Fruit fly (Drosophila melanogaster) whole organism, embryonic: ENCODE results near the gene Hat1.

Source experiments
- Adf1 ChIP-seq: fragments of 200-800 bp; sonication (Bioruptor generic); IDR thresholded peaks from 2 replicates; pipeline ENCODE4 v1.3.6; 2022; ENCODE audit warnings: missing biosample characterization, missing genetic modification characterization
- Asciz ChIP-seq: fragments of 200-800 bp; sonication (Bioruptor generic); optimal IDR thresholded peaks from 2 replicates; lab custom pipeline; 2017; ENCODE audit warnings: missing biosample characterization, mild to moderate bottlenecking, missing genetic modification characterization, missing genetic modification reagents
- BEAF-32 ChIP-seq: fragments of 200-800 bp; sonication (Bioruptor generic); optimal IDR thresholded peaks from 3 replicates; lab custom pipeline; 2017; ENCODE audit warnings: missing biosample characterization, missing genetic modification characterization, mild to moderate bottlenecking, moderate library complexity, missing genetic modification reagents
- Bgb ChIP-seq: fragments of 200-800 bp; sonication (Bioruptor generic); IDR thresholded peaks from 2 replicates; pipeline ENCODE4 v1.3.6; 2022; ENCODE audit warnings: missing biosample characterization, missing genetic modification characterization; ENCODE audit not compliant: partially characterized antibody
- CG10147 ChIP-seq: fragments of 200-800 bp; sonication (Bioruptor generic); optimal IDR thresholded peaks from 2 replicates; lab custom pipeline; 2019; ENCODE audit warnings: missing biosample characterization, mild to moderate bottlenecking, missing genetic modification characterization, moderate library complexity
- CG10462 ChIP-seq: fragments of 200-800 bp; sonication (Bioruptor generic); optimal IDR thresholded peaks from 2 replicates; lab custom pipeline; 2016; ENCODE audit warnings: missing biosample characterization, missing genetic modification characterization
- CG13424 ChIP-seq: fragments of 200-800 bp; sonication (Bioruptor generic); optimal IDR thresholded peaks from 2 replicates; lab custom pipeline; 2019; ENCODE audit warnings: missing biosample characterization, mild to moderate bottlenecking, missing genetic modification characterization, moderate library complexity
- CG1603 ChIP-seq: fragments of 200-800 bp; sonication (Bioruptor generic); optimal IDR thresholded peaks from 2 replicates; lab custom pipeline; 2019; ENCODE audit warnings: missing biosample characterization, mild to moderate bottlenecking, missing genetic modification characterization, moderate library complexity
- CG18011 ChIP-seq: fragments of 200-800 bp; sonication (Bioruptor generic); optimal IDR thresholded peaks from 2 replicates; lab custom pipeline; 2017; ENCODE audit warnings: missing biosample characterization, missing genetic modification characterization, mild to moderate bottlenecking, moderate library complexity, missing genotype
- CG32532 ChIP-seq: fragments of 200-800 bp; sonication (Bioruptor generic); IDR thresholded peaks from 2 replicates; pipeline ENCODE4 v1.3.6; 2022; ENCODE audit warnings: missing biosample characterization, missing genetic modification characterization
- CG33557 ChIP-seq: fragments of 200-800 bp; sonication (Bioruptor generic); optimal IDR thresholded peaks from 2 replicates; lab custom pipeline; 2019; ENCODE audit warnings: missing biosample characterization, mild to moderate bottlenecking, missing genetic modification characterization, moderate library complexity
- CG34224 ChIP-seq: fragments of 200-800 bp; sonication (Bioruptor generic); IDR thresholded peaks from 3 replicates; pipeline ENCODE4 v1.3.6; 2022; ENCODE audit warnings: missing biosample characterization, missing genetic modification characterization; ENCODE audit not compliant: partially characterized antibody
- CG34422 ChIP-seq: fragments of 200-800 bp; sonication (Bioruptor generic); IDR thresholded peaks from 3 replicates; pipeline ENCODE4 v1.3.6; 2022; ENCODE audit warnings: missing biosample characterization, missing genetic modification characterization
- CG43689 ChIP-seq: fragments of 200-800 bp; sonication (Bioruptor generic); IDR thresholded peaks from 2 replicates; pipeline ENCODE4 v1.3.6; 2022; ENCODE audit warnings: missing biosample characterization, missing genetic modification characterization
- CG7963 ChIP-seq: fragments of 200-800 bp; sonication (Bioruptor generic); IDR thresholded peaks from 3 replicates; pipeline ENCODE4 v1.3.6; 2022; ENCODE audit warnings: missing biosample characterization, missing genetic modification characterization; ENCODE audit not compliant: partially characterized antibody
- CG9932 ChIP-seq: fragments of 200-800 bp; sonication (Bioruptor generic); IDR thresholded peaks from 2 replicates; pipeline ENCODE4 v1.3.6; 2022; ENCODE audit warnings: missing biosample characterization, missing genetic modification characterization
- Deaf1 ChIP-seq: fragments of 200-800 bp; optimal IDR thresholded peaks from 3 replicates; lab custom pipeline; 2019; ENCODE audit warnings: missing biosample characterization, mild to moderate bottlenecking, missing genetic modification characterization, moderate library complexity
- Dref ChIP-seq: fragments of 200-800 bp; sonication (Bioruptor generic); IDR thresholded peaks from 2 replicates; pipeline ENCODE4 v1.3.6; 2022; ENCODE audit warnings: missing biosample characterization, missing genetic modification characterization
- Drgx ChIP-seq: fragments of 200-800 bp; sonication (Bioruptor generic); IDR thresholded peaks from 2 replicates; pipeline ENCODE4 v1.3.6; 2022; ENCODE audit warnings: missing biosample characterization, missing genetic modification characterization
- E2f1 ChIP-seq: fragments of 200-800 bp; sonication (Bioruptor generic); IDR thresholded peaks from 2 replicates; pipeline ENCODE4 v1.3.6; 2022; ENCODE audit warnings: missing biosample characterization, missing genetic modification characterization
- E2f2 ChIP-seq: fragments of 200-800 bp; sonication (Bioruptor generic); IDR thresholded peaks from 2 replicates; pipeline ENCODE4 v1.3.6; 2022; ENCODE audit warnings: missing biosample characterization, missing genetic modification characterization
- Ets97D ChIP-seq: fragments of 200-800 bp; sonication (Bioruptor generic); optimal IDR thresholded peaks from 3 replicates; lab custom pipeline; 2016; ENCODE audit warnings: missing biosample characterization, missing genetic modification characterization
- Hey ChIP-seq: fragments of 200-800 bp; sonication (Bioruptor generic); optimal IDR thresholded peaks from 3 replicates; lab custom pipeline; 2018; ENCODE audit warnings: missing biosample characterization, mild to moderate bottlenecking, missing genetic modification characterization
- Jarid2 ChIP-seq: fragments of 200-800 bp; sonication (Bioruptor generic); optimal IDR thresholded peaks from 3 replicates; lab custom pipeline; 2017; ENCODE audit warnings: mild to moderate bottlenecking, missing biosample characterization, missing genetic modification reagents, missing genetic modification characterization
- Mrtf ChIP-seq: fragments of 200-800 bp; sonication (Bioruptor generic); IDR thresholded peaks from 3 replicates; pipeline ENCODE4 v1.3.6; 2022; ENCODE audit warnings: missing biosample characterization, missing genetic modification characterization
- Neu2 ChIP-seq: fragments of 200-800 bp; sonication (Bioruptor generic); optimal IDR thresholded peaks from 3 replicates; lab custom pipeline; 2016; ENCODE audit warnings: missing biosample characterization, missing genetic modification characterization, borderline replicate concordance
- Nf-YC ChIP-seq: fragments of 200-800 bp; optimal IDR thresholded peaks from 3 replicates; lab custom pipeline; 2019; ENCODE audit warnings: missing biosample characterization, mild to moderate bottlenecking, missing genetic modification characterization, moderate library complexity
- Pdp1 ChIP-seq, 2 experiments: fragments of 200-800 bp; sonication (Bioruptor generic); optimal IDR thresholded peaks; 3 replicates each; lab custom pipeline; 2016; ENCODE audit warnings: missing biosample characterization in 2 of 2, missing genetic modification characterization in 2 of 2, mild to moderate bottlenecking in 1 of 2, moderate library complexity in 1 of 2
- Sox102F ChIP-seq: fragments of 200-800 bp; sonication (Bioruptor generic); optimal IDR thresholded peaks from 2 replicates; lab custom pipeline; 2018; ENCODE audit warnings: missing biosample characterization, mild to moderate bottlenecking, missing genetic modification characterization, moderate library complexity
- Spps ChIP-seq: fragments of 200-800 bp; sonication (Bioruptor generic); optimal IDR thresholded peaks from 2 replicates; lab custom pipeline; 2018; ENCODE audit warnings: missing biosample characterization, mild to moderate bottlenecking, missing genetic modification characterization
- Sry-δ ChIP-seq: fragments of 200-800 bp; sonication (Bioruptor generic); optimal IDR thresholded peaks from 2 replicates; lab custom pipeline; 2016; ENCODE audit warnings: missing biosample characterization, missing genetic modification characterization
- Tbp ChIP-seq: fragments of >200 bp; optimal IDR thresholded peaks from 2 replicates; lab custom pipeline; 2018; ENCODE audit warnings: missing biosample characterization, missing genetic modification characterization
- YL-1 ChIP-seq: fragments of 200-800 bp; sonication (Bioruptor generic); optimal IDR thresholded peaks from 3 replicates; lab custom pipeline; 2017; ENCODE audit warnings: missing biosample characterization, mild to moderate bottlenecking, missing genetic modification characterization
- bigmax ChIP-seq: fragments of 200-800 bp; sonication (Bioruptor generic); optimal IDR thresholded peaks from 2 replicates; lab custom pipeline; 2018; ENCODE audit warnings: missing biosample characterization, mild to moderate bottlenecking, missing genetic modification characterization
- chinmo ChIP-seq: fragments of 200-800 bp; sonication (Bioruptor generic); IDR thresholded peaks from 4 replicates; pipeline ENCODE4 v1.3.6; 2022; ENCODE audit warnings: missing biosample characterization, missing genetic modification characterization; ENCODE audit not compliant: partially characterized antibody
- dpn ChIP-seq, 2 experiments: fragments of 200-800 bp; sonication (Bioruptor generic); optimal IDR thresholded peaks; 3 replicates each; lab custom pipeline; 2016; ENCODE audit warnings: missing biosample characterization in 2 of 2, missing genetic modification characterization in 2 of 2
- exex ChIP-seq: fragments of 200-800 bp; sonication (Bioruptor generic); optimal IDR thresholded peaks from 4 replicates; lab custom pipeline; 2018; ENCODE audit warnings: missing biosample characterization, mild to moderate bottlenecking, missing genetic modification characterization, moderate library complexity
- gce ChIP-seq: fragments of 200-800 bp; sonication (Bioruptor generic); IDR thresholded peaks from 3 replicates; pipeline ENCODE4 v1.3.6; 2022; ENCODE audit warnings: missing biosample characterization, missing genetic modification characterization
- kah ChIP-seq: fragments of 200-800 bp; sonication (Bioruptor generic); optimal IDR thresholded peaks from 2 replicates; lab custom pipeline; 2018; ENCODE audit warnings: missing biosample characterization, mild to moderate bottlenecking, missing genetic modification characterization
- ken ChIP-seq: fragments of 200-800 bp; sonication (Bioruptor generic); IDR thresholded peaks from 3 replicates; pipeline ENCODE4 v1.3.6; 2022; ENCODE audit warnings: missing biosample characterization, missing genetic modification characterization
- knrl ChIP-seq: fragments of 200-800 bp; sonication (Bioruptor generic); IDR thresholded peaks from 3 replicates; pipeline ENCODE4 v1.3.6; 2022; ENCODE audit warnings: missing biosample characterization, missing genetic modification characterization; ENCODE audit not compliant: partially characterized antibody
- onecut ChIP-seq: fragments of 200-800 bp; sonication (Bioruptor generic); IDR thresholded peaks from 2 replicates; pipeline ENCODE4 v1.3.6; 2022; ENCODE audit warnings: missing biosample characterization, missing genetic modification characterization
- p53 ChIP-seq: fragments of 200-800 bp; sonication (Bioruptor generic); optimal IDR thresholded peaks from 2 replicates; lab custom pipeline; 2016; ENCODE audit warnings: missing biosample characterization, missing genetic modification characterization
- pnt ChIP-seq: fragments of 200-800 bp; sonication (Bioruptor generic); optimal IDR thresholded peaks from 3 replicates; lab custom pipeline; 2016; ENCODE audit warnings: missing biosample characterization, missing genetic modification characterization
- ro ChIP-seq: fragments of 200-800 bp; sonication (Bioruptor generic); IDR thresholded peaks from 2 replicates; pipeline ENCODE4 v1.3.6; 2022; ENCODE audit warnings: missing biosample characterization, missing genetic modification characterization
- sens ChIP-seq: fragments of 200-800 bp; sonication (Bioruptor generic); peaks from one replicate; lab custom pipeline; 2016; ENCODE audit warnings: missing biosample characterization, missing genetic modification characterization
- sima ChIP-seq: fragments of 200-800 bp; sonication (Bioruptor generic); optimal IDR thresholded peaks from 2 replicates; lab custom pipeline; 2016; ENCODE audit warnings: missing biosample characterization, missing genetic modification characterization
- stc ChIP-seq: fragments of 200-800 bp; sonication (Bioruptor generic); IDR thresholded peaks from 2 replicates; pipeline ENCODE4 v1.3.6; 2022; ENCODE audit warnings: missing biosample characterization, missing genetic modification characterization
- tgo ChIP-seq: fragments of 200-800 bp; sonication (Bioruptor generic); IDR thresholded peaks from 3 replicates; pipeline ENCODE4 v1.3.6; 2022; ENCODE audit warnings: missing biosample characterization, missing genetic modification characterization
- trem ChIP-seq: fragments of 200-800 bp; optimal IDR thresholded peaks from 3 replicates; lab custom pipeline; 2019; ENCODE audit warnings: missing biosample characterization, mild to moderate bottlenecking, missing genetic modification characterization, moderate library complexity
- unc-4 ChIP-seq: fragments of 200-800 bp; sonication (Bioruptor generic); IDR thresholded peaks from 2 replicates; pipeline ENCODE4 v1.3.6; 2022; ENCODE audit warnings: missing biosample characterization, missing genetic modification characterization; ENCODE audit not compliant: partially characterized antibody

Gene Hat1

DNA sequence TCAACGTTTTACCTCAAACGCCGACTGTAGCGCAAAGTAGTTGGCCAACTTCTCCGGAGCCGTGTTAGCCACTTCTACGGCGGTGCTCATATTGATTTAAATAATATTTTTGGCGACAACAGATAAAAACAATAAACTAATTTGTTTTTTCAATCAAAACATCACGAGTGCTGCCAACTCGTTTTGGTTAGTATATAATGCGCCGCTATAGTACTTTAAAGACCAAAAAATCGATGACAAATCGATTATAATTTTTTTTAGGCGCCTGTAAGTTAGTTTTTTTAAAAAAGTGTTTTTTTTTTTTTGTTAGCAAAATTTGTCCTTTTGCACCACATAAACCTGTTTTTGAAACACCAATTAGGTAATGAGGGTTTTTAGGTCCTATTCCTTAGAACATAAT, 32.1 kb upstream of the Hat1 start, which contains the start of gene Hpr1 (continued):
- no peak for TF ChIP-seq CG33557
- 0 out of 2 replicates have a peak, but pooled peaks have one; percentile 34 for TF ChIP-seq onecut (GFP tag; lab: Robert Waterston, UW)
- TF ChIP-seq BEAF-32: peak; percentile 47
- no peak for TF ChIP-seq Pdp1 (GFP tag; optimal IDR thresholded peaks at IDR 0.05; lab: Kevin White, UChicago)
- TF ChIP-seq Mrtf (GFP tag; lab: Robert Waterston, UW): no peak
- no peak for TF ChIP-seq sima (GFP tag; lab: Kevin White, UChicago)
- TF ChIP-seq trem (tag; lab: Kevin White, UChicago): peak; percentile 99
- no peak for TF ChIP-seq Jarid2 (GFP tag; lab: Kevin White, UChicago)
- no peak for TF ChIP-seq exex
- peak; percentile 33 for TF ChIP-seq Ets97D (GFP tag; lab: Kevin White, UChicago)
- TF ChIP-seq Sox102F: no peak
- no peak for TF ChIP-seq Spps (tag; lab: Kevin White, UChicago)
- TF ChIP-seq Asciz (GFP tag; lab: Kevin White, UChicago): no peak
- TF ChIP-seq Sry-δ (GFP tag; lab: Kevin White, UChicago): peak; percentile 42
- peak; percentile 36 for TF ChIP-seq CG1603 (tag; lab: Kevin White, UChicago)
- TF ChIP-seq CG10462: no peak
- TF ChIP-seq CG7963 (GFP tag; lab: Robert Waterston, UW): no peak
- peak; percentile 29; the same call in 1 of the 2 replicates for TF ChIP-seq Bgb (GFP tag; lab: Robert Waterston, UW)
- TF ChIP-seq CG13424 (tag; lab: Kevin White, UChicago): no peak
- TF ChIP-seq Dref (GFP tag; lab: Robert Waterston, UW): peak; percentile 77
- TF ChIP-seq ken (GFP tag; lab: Robert Waterston, UW): no peak
- TF ChIP-seq CG18011 (GFP tag; lab: Kevin White, UChicago): no peak
- no peak for TF ChIP-seq tgo (GFP tag; lab: Robert Waterston, UW)
- TF ChIP-seq p53 (GFP tag; lab: Kevin White, UChicago): no peak
- TF ChIP-seq CG10147: no peak
- TF ChIP-seq E2f2 (GFP tag; lab: Robert Waterston, UW): peak; percentile 93
- peak; percentile 45 for TF ChIP-seq YL-1 (GFP tag; lab: Kevin White, UChicago)
- TF ChIP-seq CG34224 (GFP tag; lab: Robert Waterston, UW): 0 out of 3 replicates have a peak, but pooled peaks have one; percentile 29
- no peak for TF ChIP-seq CG9932 (GFP tag; lab: Robert Waterston, UW)
- TF ChIP-seq stc: no peak
- no peak for TF ChIP-seq pnt
- TF ChIP-seq E2f1: no peak
- no peak for TF ChIP-seq bigmax
- TF ChIP-seq Tbp: no peak
- TF ChIP-seq unc-4: peak; percentile 47; the same call in 1 of the 2 replicates
- no peak for TF ChIP-seq CG34422 (GFP tag; lab: Robert Waterston, UW)
- TF ChIP-seq sens: peak; percentile 53
- TF ChIP-seq dpn (GFP tag; optimal IDR thresholded peaks at IDR 0.05; lab: Kevin White, UChicago): no peak
- TF ChIP-seq, all 482 proteins: peak for 36

DNA sequence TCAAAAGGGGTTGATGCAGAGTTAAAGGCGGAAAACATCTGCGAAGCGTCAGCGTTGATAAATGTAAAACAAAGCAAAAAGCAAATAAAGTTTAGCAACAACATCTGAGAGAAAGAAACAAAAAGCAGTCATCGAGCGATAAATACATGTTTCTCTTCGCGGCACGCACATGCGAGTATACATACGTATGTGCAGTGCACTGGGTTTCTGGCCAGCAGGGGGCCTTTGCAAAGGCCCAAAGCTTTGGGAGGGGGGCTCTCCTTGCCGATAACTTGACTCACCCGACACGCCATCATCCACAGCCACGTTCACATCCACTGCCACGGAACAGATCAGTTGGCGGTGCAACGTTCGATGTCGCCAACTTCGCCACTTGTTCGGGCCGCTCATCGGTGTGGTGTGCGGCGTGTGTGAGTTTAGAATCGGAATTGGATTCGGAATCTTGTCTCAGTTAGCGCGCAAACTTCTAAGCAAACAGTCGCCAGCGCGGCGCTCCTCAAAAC, 24.0 kb upstream of the Hat1 start, which contains the start of gene CG42675:
TSS of gene CG42675 (plus strand) at position 453 of the 503 bp plus-strand sequence.
- no peak for TF ChIP-seq kah (GFP tag; lab: Kevin White, UChicago)
- TF ChIP-seq Nf-YC: no peak
- TF ChIP-seq knrl: no peak
- no peak for TF ChIP-seq Adf1 (GFP tag; lab: Robert Waterston, UW)
- 0 out of 4 replicates have a peak, but pooled peaks have one; percentile 74 for TF ChIP-seq chinmo (GFP tag; lab: Robert Waterston, UW)
- TF ChIP-seq Drgx (GFP tag; lab: Robert Waterston, UW): peak; percentile 27; the same call in 1 of the 2 replicates
- peak; percentile 25 for TF ChIP-seq Deaf1
- TF ChIP-seq Neu2 (GFP tag; lab: Kevin White, UChicago): no peak
- no peak for TF ChIP-seq sens
- TF ChIP-seq gce (GFP tag; lab: Robert Waterston, UW): no peak
- TF ChIP-seq ro (GFP tag; lab: Robert Waterston, UW): no peak
- no peak for TF ChIP-seq CG43689 (GFP tag; lab: Robert Waterston, UW)
- no peak for TF ChIP-seq Hey (tag; lab: Kevin White, UChicago)
- TF ChIP-seq CG32532 (GFP tag; lab: Robert Waterston, UW): 0 out of 2 replicates have a peak, but pooled peaks have one; percentile 16
